Worm (Caenorhabditis elegans) whole organism, late embryonic: ENCODE measurements around the gene nnt-1.

Experiments used
- ama-1 ChIP-seq: fragments of 150-350 bp; optimal IDR thresholded peaks from 2 replicates; lab custom pipeline; 2014
- che-1 ChIP-seq: sonication (generic microtip); optimal IDR thresholded peaks from 2 replicates; lab custom pipeline; 2016; ENCODE audit warnings: mild to moderate bottlenecking, missing genetic modification characterization, missing compliant biosample characterization
- elt-2 ChIP-seq: sonication (generic microtip); optimal IDR thresholded peaks from 2 replicates; lab custom pipeline; 2016; ENCODE audit warnings: missing genetic modification reagents, missing genetic modification characterization, missing compliant biosample characterization
- fkh-10 ChIP-seq: fragments of 150-350 bp; optimal IDR thresholded peaks from 2 replicates; lab custom pipeline; 2014; ENCODE audit warnings: missing biosample characterization, missing genetic modification reagents, missing genetic modification characterization
- hlh-30 ChIP-seq: sonication (generic microtip); optimal IDR thresholded peaks from 2 replicates; lab custom pipeline; 2017; ENCODE audit warnings: antibody characterized with exemption, missing genetic modification characterization, missing compliant biosample characterization; ENCODE audit not compliant: insufficient read depth
- lin-11 ChIP-seq: fragments of 200-800 bp; sonication (Bioruptor generic); optimal IDR thresholded peaks from 2 replicates; lab custom pipeline; 2018; ENCODE audit warnings: mild to moderate bottlenecking, missing genetic modification characterization, missing compliant biosample characterization
- nfya-1 ChIP-seq: sonication (generic microtip); optimal IDR thresholded peaks from 2 replicates; lab custom pipeline; 2017; ENCODE audit warnings: missing genetic modification characterization, mild to moderate bottlenecking, missing compliant biosample characterization, antibody characterized with exemption, moderate library complexity
- nhr-11 ChIP-seq: fragments of 150-350 bp; optimal IDR thresholded peaks from 2 replicates; lab custom pipeline; 2014; ENCODE audit warnings: missing biosample characterization, missing genetic modification characterization
- nhr-232 ChIP-seq: sonication (generic microtip); optimal IDR thresholded peaks from 2 replicates; lab custom pipeline; 2016; ENCODE audit warnings: missing genetic modification characterization, missing compliant biosample characterization
- pha-4 ChIP-seq: fragments of 150-350 bp; optimal IDR thresholded peaks from 2 replicates; lab custom pipeline; 2018; ENCODE audit warnings: missing biosample characterization, missing genetic modification reagents, missing genetic modification characterization
- pqm-1 ChIP-seq: sonication (generic microtip); optimal IDR thresholded peaks from 2 replicates; lab custom pipeline; 2016; ENCODE audit warnings: missing genetic modification characterization, missing compliant biosample characterization
- pros-1 ChIP-seq: fragments of 150-350 bp; optimal IDR thresholded peaks from 2 replicates; lab custom pipeline; 2014; ENCODE audit warnings: missing biosample characterization, missing genetic modification reagents, missing genetic modification characterization
- rnt-1 ChIP-seq: sonication (generic microtip); optimal IDR thresholded peaks from 2 replicates; lab custom pipeline; 2016; ENCODE audit warnings: missing genetic modification characterization, missing compliant biosample characterization
- unc-3 ChIP-seq, 2 experiments: fragments of 200-800 bp in 1 of 2; sonication (Bioruptor generic) in 1 of 2; sonication (generic microtip) in 1 of 2; conservative IDR thresholded peaks in 1 of 2; optimal IDR thresholded peaks in 1 of 2; 2 replicates each; pipeline versions ENCODE4 v1.3.6 to Lab custom; 2016 to 2022; ENCODE audit warnings: missing compliant biosample characterization in 2 of 2, missing genetic modification characterization in 2 of 2, missing genetic modification reagents in 1 of 2

- TF ChIP-seq fkh-10 (no peak), nfya-1 (tag; lab: Kevin White, UChicago) (no peak), lin-11 (tag; lab: Kevin White, UChicago) (no peak), pros-1 (no peak), ama-1 (lab: Kevin White, UChicago) (no peak), elt-2 (no peak), pqm-1 (tag; lab: Kevin White, UChicago) (no peak), nhr-232 (tag; lab: Kevin White, UChicago) (no peak), nhr-11 (tag; lab: Kevin White, UChicago) (no peak), rnt-1 (tag; lab: Kevin White, UChicago) (no peak), pha-4 (no peak), che-1 (tag; lab: Kevin White, UChicago) (no peak), unc-3 (GFP tag; conservative IDR thresholded peaks at IDR 0.05; lab: Robert Waterston, UW) (no peak), unc-3 (tag; optimal IDR thresholded peaks at IDR 0.05; lab: Kevin White, UChicago) (no peak), hlh-30 (no peak)
Observed at ce11 chrX:6160427-6160826, 38.3 kb downstream of the nnt-1 start, which contains the start of gene odd-2.
